Fruit fly (Drosophila melanogaster) whole organism: ENCODE results near the gene Best3.

ENCODE experiments used
- CG8478 ChIP-seq: fragments of >200 bp; optimal IDR thresholded peaks from 2 replicates; lab custom pipeline; 2018; ENCODE audit warnings: inconsistent platforms
- EcR ChIP-seq, 2 experiments: fragments of >200 bp; optimal IDR thresholded peaks; 2 replicates each; lab custom pipeline; 2017; ENCODE audit warnings: missing biosample characterization in 2 of 2, missing genetic modification characterization in 2 of 2, missing genetic modification reagents in 2 of 2
- pan ChIP-seq: fragments of >200 bp; optimal IDR thresholded peaks from 2 replicates; lab custom pipeline; 2017
- psq ChIP-seq: fragments of >200 bp; optimal IDR thresholded peaks from 2 replicates; lab custom pipeline; 2017
- usp ChIP-seq: fragments of >200 bp; optimal IDR thresholded peaks from 2 replicates; lab custom pipeline; 2017; ENCODE audit warnings: missing biosample characterization, missing genetic modification characterization, mixed read lengths

DNA sequence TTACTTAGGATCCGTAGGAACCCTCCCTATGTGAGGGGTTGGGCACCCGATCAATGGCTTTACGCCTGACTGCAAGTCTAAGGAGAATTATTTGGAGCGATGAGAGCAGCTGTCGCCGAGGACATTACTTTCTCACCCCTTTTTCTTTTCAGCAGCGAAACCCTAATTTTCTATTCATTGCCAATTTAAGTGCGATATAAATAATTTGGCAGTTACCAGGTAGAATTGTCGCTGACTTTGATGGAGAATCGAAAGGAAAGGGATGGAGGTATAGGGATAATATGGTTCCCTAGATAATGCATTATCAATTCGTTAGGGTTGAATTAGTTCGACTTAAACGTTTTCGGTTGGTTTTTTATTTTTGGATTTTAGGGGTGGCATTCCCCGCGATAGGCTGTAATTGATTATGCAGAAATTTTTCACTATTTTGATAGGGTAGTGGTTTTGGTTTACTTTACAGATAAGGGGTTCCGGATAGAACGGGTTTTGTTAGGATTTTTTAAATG is 13.3 kb downstream of the Best3 start:
- TF ChIP-seq pan (lab: Kevin White, UChicago), result no peak
- TF ChIP-seq psq (lab: Kevin White, UChicago), result no peak
- no peak for TF ChIP-seq CG8478 (lab: Kevin White, UChicago)
- TF ChIP-seq usp (GFP tag; lab: Kevin White, UChicago), result no peak
- TF ChIP-seq EcR (GFP tag; optimal IDR thresholded peaks at IDR 0.05; lab: Kevin White, UChicago), result no peak
